Fruit fly (Drosophila melanogaster) S2 (cell line): ENCODE measurements around the gene CG12691.

ENCODE experiments used
- CG8478 ChIP-seq: fragments of >200 bp; optimal IDR thresholded peaks from 2 replicates; lab custom pipeline; 2018
- CTCF ChIP-seq, 2 experiments: fragments of >200 bp; optimal IDR thresholded peaks; 2 replicates each; lab custom pipeline; 2018

Gene CG12691

DNA sequence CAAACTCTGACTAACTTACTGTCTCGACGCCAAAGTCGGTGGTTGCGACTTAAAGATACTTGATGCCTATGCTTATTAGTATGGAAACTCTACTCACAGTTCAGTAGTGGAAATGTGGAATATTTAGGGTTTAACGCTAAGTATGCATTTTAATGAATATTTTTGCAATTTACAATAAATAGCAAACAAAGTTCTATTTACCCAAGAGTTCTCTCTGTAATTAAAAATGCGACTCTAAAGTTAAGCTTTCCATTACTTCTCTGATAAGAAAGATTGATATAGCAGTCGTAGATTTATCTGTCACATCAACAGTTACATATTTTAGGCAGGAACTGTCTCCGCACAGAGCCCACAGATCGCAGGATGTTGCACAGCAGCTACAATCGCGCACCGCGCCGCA is at the start of gene CG12691:
Gene CG12691, plus strand, starts transcription at position 301 of the 400 bp plus-strand sequence.
- no peak for TF ChIP-seq CG8478 (lab: Kevin White, UChicago)
- no peak for TF ChIP-seq CTCF (optimal IDR thresholded peaks at IDR 0.05; lab: Kevin White, UChicago)

DNA sequence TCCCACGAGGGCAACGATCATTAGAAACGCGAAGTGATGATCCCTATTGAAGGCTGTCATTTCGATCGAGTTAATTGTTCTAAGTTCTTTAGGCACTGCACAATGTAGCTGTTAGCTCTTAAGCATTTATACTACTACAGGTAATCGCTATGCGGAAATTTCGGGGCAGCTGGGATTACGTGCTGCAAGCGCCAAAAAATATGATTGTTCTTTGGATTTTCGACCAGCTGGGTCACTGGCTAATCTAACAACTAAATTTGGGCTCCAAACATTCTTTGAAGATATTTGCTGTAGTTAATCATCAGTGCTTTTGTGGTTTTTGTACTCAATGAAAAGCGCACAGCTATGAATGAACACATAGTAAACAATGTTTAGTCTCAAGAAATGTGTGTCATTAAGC is 48.6 kb upstream of the CG12691 start, which contains the start of gene CG15571:
Gene CG15571, minus strand, starts transcription at position 101 of the 400 bp plus-strand sequence.
- TF ChIP-seq CG8478 (lab: Kevin White, UChicago) (no peak), CTCF (optimal IDR thresholded peaks at IDR 0.05; lab: Kevin White, UChicago) (no peak)

DNA sequence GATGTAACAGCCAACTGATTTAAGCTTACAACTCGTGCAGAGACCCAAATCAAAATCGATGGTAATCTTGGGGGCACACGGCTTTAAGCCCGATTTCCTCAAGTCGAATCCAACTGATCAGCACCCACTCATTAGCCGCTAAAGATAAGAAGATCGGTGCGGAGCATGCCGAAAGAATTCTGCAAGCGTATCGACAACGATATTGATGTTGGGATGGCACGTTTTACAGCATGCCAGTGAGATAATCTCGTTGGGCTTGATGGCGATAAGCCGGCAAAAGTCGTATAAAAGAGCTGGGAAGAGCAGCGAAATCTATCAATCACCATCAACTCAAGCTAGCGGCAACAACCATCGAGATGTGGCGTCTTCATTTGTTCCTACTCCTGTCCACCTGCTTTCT is 48.0 kb upstream of the CG12691 start, which contains the start of gene CG15570:
Gene CG15570, plus strand, starts transcription at position 301 of the 400 bp plus-strand sequence.
- TF ChIP-seq CG8478 (lab: Kevin White, UChicago) = no peak
- TF ChIP-seq CTCF (optimal IDR thresholded peaks at IDR 0.05; lab: Kevin White, UChicago) = no peak

DNA sequence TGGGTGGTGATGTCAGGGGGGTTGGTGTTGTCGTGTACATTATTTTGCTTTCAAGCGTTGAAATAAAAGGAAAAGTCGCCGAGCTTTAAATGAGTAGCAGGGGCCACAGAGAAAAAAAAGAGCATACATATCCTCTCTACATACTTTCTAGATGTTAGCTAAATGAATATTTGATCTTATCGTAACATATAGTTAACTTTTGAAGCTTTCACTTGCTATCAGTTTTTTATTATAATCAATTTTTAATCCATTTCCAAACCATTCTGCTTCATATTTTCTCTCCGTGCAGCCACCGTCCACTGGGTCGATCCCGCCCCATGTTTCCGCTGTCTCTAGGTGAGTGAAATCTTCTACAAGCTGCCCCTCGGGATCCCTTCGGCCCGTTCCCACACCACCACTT is 40.9 kb upstream of the CG12691 start:
- TF ChIP-seq CTCF (optimal IDR thresholded peaks at IDR 0.05; lab: Kevin White, UChicago) (no peak), CG8478 (lab: Kevin White, UChicago) (no peak)

DNA sequence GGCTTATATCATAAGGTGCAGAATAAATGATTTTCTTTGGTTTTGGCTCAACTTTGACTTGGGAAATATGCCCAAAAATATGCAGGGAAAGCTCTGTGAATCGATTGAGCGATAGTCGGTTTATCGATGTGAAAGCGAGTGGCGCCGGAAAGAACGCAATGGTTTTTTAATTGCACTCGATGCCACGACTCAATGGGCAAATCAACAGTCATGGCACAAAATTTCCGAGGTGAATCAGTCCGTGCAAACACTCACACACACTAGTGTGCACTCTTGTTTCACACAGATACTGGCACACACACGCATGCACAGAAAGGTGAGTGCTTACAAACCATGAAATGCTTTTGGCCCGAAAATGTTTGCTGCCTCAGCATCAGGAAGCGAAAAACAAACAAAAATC is 25.8 kb upstream of the CG12691 start:
- TF ChIP-seq CG8478 (lab: Kevin White, UChicago) (no peak), CTCF (optimal IDR thresholded peaks at IDR 0.05; lab: Kevin White, UChicago) (no peak)

DNA sequence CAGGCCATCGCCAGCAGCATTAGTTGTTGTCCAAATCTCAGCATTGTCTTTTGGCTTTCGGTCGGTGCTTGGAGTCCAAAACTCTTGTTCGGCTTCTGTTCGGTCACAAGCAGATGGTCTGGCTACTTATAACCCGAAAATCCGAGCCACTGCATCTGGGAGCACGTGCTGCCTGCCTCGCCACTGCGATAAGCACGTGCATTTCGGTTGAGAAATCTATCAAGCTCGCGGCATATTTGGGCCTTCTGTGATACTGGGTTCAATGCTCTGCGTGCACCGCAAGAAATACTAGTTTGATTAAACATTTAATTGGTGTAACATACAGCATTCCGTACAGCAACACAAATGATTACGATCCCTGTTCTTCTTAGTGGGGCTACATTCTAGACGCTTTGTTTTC is 23.2 kb upstream of the CG12691 start, which contains the start of gene Femcoat:
Gene Femcoat, minus strand, starts transcription at position 101 of the 400 bp plus-strand sequence.
- TF ChIP-seq CTCF (optimal IDR thresholded peaks at IDR 0.05; lab: Kevin White, UChicago) (no peak), CG8478 (lab: Kevin White, UChicago) (no peak)

DNA sequence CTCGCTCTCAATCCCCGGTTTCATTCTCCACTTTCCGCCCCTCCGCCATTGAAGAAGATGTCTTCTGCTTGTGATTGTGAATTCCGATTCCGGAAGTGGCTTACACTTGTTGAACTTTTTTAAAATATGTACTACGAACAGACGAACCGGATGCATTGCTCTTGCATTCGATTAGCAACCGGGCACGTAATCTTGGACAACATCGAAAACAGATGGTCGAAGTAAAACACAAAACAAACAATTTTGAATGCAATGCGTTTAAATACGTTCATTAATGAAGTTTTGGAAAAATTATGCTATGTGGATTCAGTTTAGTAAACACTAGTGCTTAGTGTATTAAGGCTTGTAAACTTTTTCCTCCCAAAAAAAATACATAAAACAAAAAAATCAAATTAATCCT is 19.9 kb upstream of the CG12691 start, which contains the start of gene Muc4B:
Gene Muc4B, minus strand, starts transcription at position 101 of the 400 bp plus-strand sequence.
- TF ChIP-seq CG8478 (lab: Kevin White, UChicago) = no peak
- no peak for TF ChIP-seq CTCF (optimal IDR thresholded peaks at IDR 0.05; lab: Kevin White, UChicago)

DNA sequence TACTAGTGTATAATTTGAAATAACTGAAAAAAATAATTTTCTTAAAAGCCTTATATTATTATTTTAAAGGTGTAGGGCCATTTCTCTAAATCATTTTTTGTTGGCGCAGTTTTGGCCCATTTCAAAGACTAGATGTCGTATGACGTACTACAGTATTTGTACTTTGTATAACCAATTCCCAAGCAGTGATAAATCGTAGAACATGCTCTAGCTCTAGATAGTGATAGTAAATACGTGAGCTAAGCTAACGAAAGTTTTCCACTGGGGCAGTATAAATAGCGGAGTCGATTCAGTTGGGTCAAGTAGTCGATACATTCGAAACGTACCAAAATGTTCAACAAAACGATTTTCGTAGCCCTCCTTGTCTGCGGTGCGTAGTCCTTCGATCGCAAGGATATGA is 18.9 kb upstream of the CG12691 start, which contains the start of gene CG43134:
Gene CG43134, plus strand, starts transcription at position 301 of the 400 bp plus-strand sequence.
- TF ChIP-seq CG8478 (lab: Kevin White, UChicago) = no peak
- no peak for TF ChIP-seq CTCF (optimal IDR thresholded peaks at IDR 0.05; lab: Kevin White, UChicago)

DNA sequence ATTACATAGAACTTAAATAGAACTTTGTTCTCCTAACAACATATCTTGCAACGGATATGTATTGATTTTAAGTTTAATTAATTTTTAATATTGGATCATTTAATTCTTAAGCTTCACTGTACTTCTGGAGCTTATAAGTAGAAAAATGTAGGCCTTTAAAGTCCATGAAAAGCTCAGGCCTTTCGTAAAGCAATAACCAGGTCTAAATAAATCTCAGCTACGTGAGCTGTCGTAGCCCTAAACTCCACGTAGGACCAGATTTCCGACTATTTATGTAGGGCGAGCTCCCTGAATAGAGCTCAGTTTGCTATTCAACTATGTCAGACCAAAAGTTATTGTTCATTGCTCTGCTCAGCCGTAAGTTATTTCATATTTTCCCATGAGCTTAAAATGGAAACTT is 17.8 kb upstream of the CG12691 start, which contains the start of gene CG43135:
Gene CG43135, plus strand, starts transcription at position 301 of the 400 bp plus-strand sequence.
- no peak for TF ChIP-seq CG8478 (lab: Kevin White, UChicago)
- TF ChIP-seq CTCF (optimal IDR thresholded peaks at IDR 0.05; lab: Kevin White, UChicago) = no peak

DNA sequence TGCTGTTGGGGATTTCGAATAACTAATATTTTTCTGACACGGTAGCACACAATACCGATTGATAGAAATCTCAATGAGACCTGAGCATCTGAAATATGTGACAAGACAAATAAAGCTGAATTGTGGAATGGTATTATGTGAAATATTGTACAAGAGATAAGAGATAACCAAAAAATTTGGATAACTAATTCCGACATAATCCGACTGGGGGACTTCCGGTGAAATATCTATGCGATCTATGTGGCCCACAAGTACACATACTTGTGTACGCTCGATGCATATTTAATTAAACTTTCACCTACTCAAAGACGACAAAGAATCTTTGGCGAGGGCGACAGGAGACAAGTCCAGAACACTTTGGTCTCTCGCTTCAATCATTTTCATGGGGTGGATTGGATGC is 13.2 kb upstream of the CG12691 start, which contains the start of gene CG15576:
Gene CG15576, minus strand, starts transcription at position 101 of the 400 bp plus-strand sequence.
- TF ChIP-seq CG8478 (lab: Kevin White, UChicago) = no peak
- TF ChIP-seq CTCF (optimal IDR thresholded peaks at IDR 0.05; lab: Kevin White, UChicago) = no peak

DNA sequence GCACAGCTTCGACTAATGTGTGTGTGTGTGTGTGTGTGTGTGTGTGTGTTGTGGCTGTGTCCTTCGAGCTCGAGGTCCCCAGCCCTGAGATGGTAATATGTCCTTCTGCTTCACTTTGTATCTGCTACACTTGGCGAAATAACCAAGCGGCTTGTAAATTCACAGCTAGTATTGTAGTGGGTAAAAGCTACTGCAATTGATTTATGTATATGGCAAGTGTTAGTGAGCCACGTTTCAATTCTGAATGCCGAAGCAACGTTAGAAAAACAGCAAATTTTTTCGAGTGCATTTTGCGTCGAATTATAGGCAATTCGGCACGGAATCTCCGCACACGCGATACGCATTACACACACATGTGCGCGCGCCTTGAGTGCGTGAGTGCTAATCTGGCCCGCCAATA is 3.2 kb upstream of the CG12691 start:
- TF ChIP-seq CTCF (optimal IDR thresholded peaks at IDR 0.05; lab: Kevin White, UChicago) (no peak), CG8478 (lab: Kevin White, UChicago) (no peak)

DNA sequence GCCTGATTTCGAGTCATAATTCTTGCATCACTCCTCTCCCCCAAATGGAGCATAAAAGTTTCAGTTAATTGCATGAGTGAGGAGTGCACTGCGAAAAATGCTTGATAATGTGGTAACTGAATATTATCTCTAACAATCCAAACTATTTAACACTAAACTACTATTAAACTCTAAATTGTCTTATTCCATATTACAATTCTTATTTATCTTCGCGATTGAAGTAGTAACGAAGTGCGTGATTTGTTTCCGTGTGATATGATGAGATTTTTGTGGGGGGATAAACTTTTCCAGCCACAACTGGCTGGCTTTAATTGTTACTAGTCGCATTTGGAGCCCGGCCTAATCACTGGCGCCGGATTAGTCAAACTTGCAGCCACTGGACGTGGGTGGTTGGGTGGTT is 1.6 kb upstream of the CG12691 start:
- TF ChIP-seq CG8478 (lab: Kevin White, UChicago) (no peak), CTCF (optimal IDR thresholded peaks at IDR 0.05; lab: Kevin White, UChicago) (no peak)

DNA sequence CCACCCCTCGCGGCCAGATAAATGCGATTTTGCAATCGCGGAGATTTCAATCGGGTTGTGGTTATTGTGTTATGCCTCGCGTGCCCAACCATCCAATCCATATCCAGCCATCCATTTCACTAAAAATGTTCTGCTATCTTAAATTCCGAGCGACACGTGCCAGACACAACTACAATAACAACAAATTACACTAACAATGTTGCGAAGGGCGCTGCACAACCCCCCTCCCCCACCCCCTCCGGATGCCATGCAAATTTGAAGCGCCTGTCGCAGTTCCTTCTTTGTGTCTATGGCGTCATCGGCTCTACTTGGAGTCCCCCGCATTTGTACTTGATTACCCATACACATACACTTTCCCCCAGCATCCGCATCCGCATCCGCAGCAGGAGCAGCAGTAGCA is 570 bp upstream of the CG12691 start:
- no peak for TF ChIP-seq CTCF (optimal IDR thresholded peaks at IDR 0.05; lab: Kevin White, UChicago)
- no peak for TF ChIP-seq CG8478 (lab: Kevin White, UChicago)

DNA sequence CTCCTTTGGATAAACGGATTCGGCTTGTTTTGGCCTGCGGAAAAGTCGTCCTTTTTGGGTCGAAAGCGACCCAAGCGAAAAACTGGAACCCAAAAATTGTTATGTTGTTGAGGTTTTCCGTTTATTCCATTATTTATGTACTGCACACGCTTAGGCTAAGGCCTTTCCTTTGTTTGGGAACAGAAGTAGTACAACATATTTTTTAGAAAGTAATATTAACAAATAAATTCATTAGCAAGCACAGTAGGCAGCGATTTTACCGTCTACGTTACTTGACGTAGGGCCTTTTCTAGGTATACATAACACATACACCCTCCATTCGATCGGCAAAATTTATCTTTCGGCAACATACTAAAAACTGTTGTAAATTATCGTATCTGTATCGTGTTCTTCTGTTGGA is 2.5 kb downstream of the CG12691 start, which contains the start of gene CG15572:
Gene CG15572, plus strand, starts transcription at position 301 of the 400 bp plus-strand sequence.
- TF ChIP-seq CTCF (optimal IDR thresholded peaks at IDR 0.05; lab: Kevin White, UChicago) (no peak), CG8478 (lab: Kevin White, UChicago) (no peak)

DNA sequence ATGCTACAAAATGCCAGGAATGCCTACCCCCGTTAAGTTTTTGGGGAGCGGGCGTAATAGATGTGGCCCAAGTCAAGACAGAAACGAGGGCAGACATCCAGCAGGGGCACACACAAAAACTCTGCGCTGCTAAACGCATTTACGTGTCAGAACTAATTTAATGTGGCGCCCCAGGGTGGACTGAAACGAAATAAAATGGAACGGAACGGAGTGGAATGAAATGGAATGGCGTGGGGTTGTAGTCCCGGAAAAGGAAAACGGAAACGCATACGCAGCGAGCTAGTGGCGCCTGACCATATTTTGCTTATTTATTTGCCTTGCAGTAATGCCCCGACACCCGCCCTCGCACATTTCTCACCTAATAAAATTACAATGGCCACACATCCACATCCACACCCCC is 7.6 kb downstream of the CG12691 start:
- TF ChIP-seq CG8478 (lab: Kevin White, UChicago) (no peak), CTCF (optimal IDR thresholded peaks at IDR 0.05; lab: Kevin White, UChicago) (no peak)

DNA sequence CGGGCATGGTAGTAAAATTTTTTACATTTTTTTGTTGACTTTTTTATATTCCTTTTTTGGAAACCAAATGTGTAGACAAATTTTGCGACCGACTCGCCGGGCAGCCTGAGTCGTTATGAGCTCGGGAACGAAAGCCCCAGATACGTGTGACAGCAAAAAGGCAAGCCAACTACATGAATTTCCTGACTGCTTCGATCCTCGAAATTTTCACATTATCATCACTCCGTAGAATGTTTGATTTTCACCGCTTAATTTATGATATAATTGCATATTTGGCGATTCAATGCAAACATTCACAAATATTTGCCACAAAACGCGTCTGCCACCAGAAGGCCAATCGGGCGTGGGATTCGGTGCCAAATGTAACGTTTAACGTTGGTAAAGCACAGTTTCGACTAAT is 11.0 kb downstream of the CG12691 start, which contains the start of gene CG15577:
Gene CG15577, minus strand, starts transcription at position 101 of the 400 bp plus-strand sequence.
- no peak for TF ChIP-seq CTCF (optimal IDR thresholded peaks at IDR 0.05; lab: Kevin White, UChicago)
- TF ChIP-seq CG8478 (lab: Kevin White, UChicago) = no peak
